Worm (Caenorhabditis elegans): ENCODE measurements around the gene cest-25.
A peak's percentile ranks its signal among the peaks of the same experiment; 100 is the strongest.

- TF ChIP-seq nhr-28 (tag; optimal IDR thresholded peaks at IDR 0.05): no peak
- peak; percentile 50 for TF ChIP-seq jun-1 (tag; optimal IDR thresholded peaks at IDR 0.05)
- no peak for TF ChIP-seq nhr-12 (tag; optimal IDR thresholded peaks at IDR 0.05)
- no peak for TF ChIP-seq nhr-237 (tag; optimal IDR thresholded peaks at IDR 0.05)
- TF ChIP-seq elt-1 (tag; optimal IDR thresholded peaks at IDR 0.05): no peak
- no peak for TF ChIP-seq ama-1 (optimal IDR thresholded peaks at IDR 0.05)
- no peak for TF ChIP-seq lin-39 (tag; optimal IDR thresholded peaks at IDR 0.05)
- no peak for TF ChIP-seq hmg-11 (tag; optimal IDR thresholded peaks at IDR 0.05)
- TF ChIP-seq nhr-77 (tag; optimal IDR thresholded peaks at IDR 0.05): no peak
- no peak for TF ChIP-seq daf-12 (tag; optimal IDR thresholded peaks at IDR 0.05)
Measured at ce11 chrIII:2739469-2739868, at the start of gene cest-25.

All from whole organism, L3 larva.